Worm (Caenorhabditis elegans) whole organism, young adult: ENCODE data around the gene C04C3.9.

Experiments used
- F22D6.2 ChIP-seq: sonication (generic microtip); optimal IDR thresholded peaks from 2 replicates; lab custom pipeline; 2016; ENCODE audit warnings: mild to moderate bottlenecking, missing genetic modification characterization, missing compliant biosample characterization
- bed-1 ChIP-seq: fragments of 200-800 bp; sonication (Bioruptor generic); IDR thresholded peaks from 2 replicates; pipeline ENCODE4 v1.3.6; 2022; ENCODE audit warnings: missing genetic modification reagents, missing genetic modification characterization, missing compliant biosample characterization

ce11 chrIV:3444614-3445013 is 16.3 kb upstream of the C04C3.9 start, which contains the start of gene F58E2.5:
- TF ChIP-seq F22D6.2 (no peak), bed-1 (GFP tag; lab: Robert Waterston, UW) (no peak)
